Fruit fly (Drosophila melanogaster) whole organism, embryonic: ENCODE results near the gene CG43993.

Experiments
- CG10543 ChIP-seq: fragments of 200-800 bp; sonication (Bioruptor generic); optimal IDR thresholded peaks from 3 replicates; lab custom pipeline; 2017; ENCODE audit warnings: missing biosample characterization, mild to moderate bottlenecking, missing genetic modification characterization, moderate library complexity
- CG12659 ChIP-seq: fragments of 200-800 bp; sonication (Bioruptor generic); optimal IDR thresholded peaks from 3 replicates; lab custom pipeline; 2017; ENCODE audit warnings: mild to moderate bottlenecking, missing biosample characterization, missing genetic modification reagents, missing genetic modification characterization
- CG12942 ChIP-seq: fragments of 200-800 bp; sonication (Bioruptor generic); optimal IDR thresholded peaks from 3 replicates; lab custom pipeline; 2016; ENCODE audit warnings: missing biosample characterization, missing genetic modification characterization
- CG1603 ChIP-seq: fragments of 200-800 bp; sonication (Bioruptor generic); optimal IDR thresholded peaks from 2 replicates; lab custom pipeline; 2019; ENCODE audit warnings: missing biosample characterization, mild to moderate bottlenecking, missing genetic modification characterization, moderate library complexity
- CG17385 ChIP-seq: fragments of 200-800 bp; sonication (Bioruptor generic); optimal IDR thresholded peaks from 3 replicates; lab custom pipeline; 2018; ENCODE audit warnings: missing biosample characterization, mild to moderate bottlenecking, missing genetic modification characterization
- CG34422 ChIP-seq: fragments of 200-800 bp; sonication (Bioruptor generic); IDR thresholded peaks from 3 replicates; pipeline ENCODE4 v1.3.6; 2022; ENCODE audit warnings: missing biosample characterization, missing genetic modification characterization
- CG3726 ChIP-seq: fragments of 200-800 bp; sonication (Bioruptor generic); IDR thresholded peaks from 3 replicates; pipeline ENCODE4, ENCODE4 v1.3.6; 2022; ENCODE audit warnings: missing biosample characterization, missing genetic modification characterization
- CG4328 ChIP-seq: fragments of 200-800 bp; sonication (Bioruptor generic); optimal IDR thresholded peaks from 3 replicates; lab custom pipeline; 2017; ENCODE audit warnings: missing biosample characterization, missing genetic modification reagents, missing genetic modification characterization
- CG4730 ChIP-seq: fragments of 200-800 bp; sonication (Bioruptor generic); IDR thresholded peaks from 2 replicates; pipeline ENCODE4 v1.3.6; 2022; ENCODE audit warnings: missing biosample characterization, missing genetic modification characterization
- CG8765 ChIP-seq: fragments of 200-800 bp; sonication (Bioruptor generic); IDR thresholded peaks from 2 replicates; pipeline ENCODE4 v1.3.6; 2022; ENCODE audit warnings: missing biosample characterization, missing genetic modification characterization
- CG9609 ChIP-seq: fragments of 200-800 bp; sonication (Bioruptor generic); optimal IDR thresholded peaks from 3 replicates; lab custom pipeline; 2016; ENCODE audit warnings: missing biosample characterization, missing genetic modification characterization
- CG9727 ChIP-seq: fragments of 200-800 bp; sonication (Bioruptor generic); optimal IDR thresholded peaks from 3 replicates; lab custom pipeline; 2017; ENCODE audit warnings: missing biosample characterization, mild to moderate bottlenecking, missing genetic modification characterization
- CrebB ChIP-seq: fragments of 200-800 bp; sonication (Bioruptor generic); optimal IDR thresholded peaks from 3 replicates; lab custom pipeline; 2018; ENCODE audit warnings: missing biosample characterization, mild to moderate bottlenecking, missing genetic modification characterization
- Dad ChIP-seq: fragments of 200-800 bp; sonication (Bioruptor generic); optimal IDR thresholded peaks from 3 replicates; lab custom pipeline; 2016; ENCODE audit warnings: missing biosample characterization, missing genetic modification characterization
- Dbx ChIP-seq: fragments of 200-800 bp; sonication (Bioruptor generic); IDR thresholded peaks from 3 replicates; pipeline ENCODE4 v1.3.6; 2022; ENCODE audit warnings: missing biosample characterization, missing genetic modification characterization
- HLH3B ChIP-seq: fragments of 200-800 bp; sonication (Bioruptor generic); IDR thresholded peaks from 2 replicates; pipeline ENCODE4 v1.3.6; 2022; ENCODE audit warnings: missing biosample characterization, missing genetic modification characterization
- Hr51 ChIP-seq, 2 experiments: fragments of 200-800 bp; sonication (Bioruptor generic); optimal IDR thresholded peaks; 2 replicates in 1 of 2; 3 replicates in 1 of 2; lab custom pipeline; 2016 to 2018; ENCODE audit warnings: missing biosample characterization in 2 of 2, missing genetic modification characterization in 2 of 2, mild to moderate bottlenecking in 1 of 2, moderate library complexity in 1 of 2
- Max ChIP-seq: fragments of 200-800 bp; sonication (Bioruptor generic); optimal IDR thresholded peaks from 2 replicates; lab custom pipeline; 2016; ENCODE audit warnings: missing biosample characterization, mild to moderate bottlenecking, missing genetic modification characterization
- PHDP ChIP-seq: fragments of 200-800 bp; sonication (Bioruptor generic); optimal IDR thresholded peaks from 3 replicates; lab custom pipeline; 2018; ENCODE audit warnings: missing biosample characterization, mild to moderate bottlenecking, missing genetic modification characterization, moderate library complexity
- Sry-β ChIP-seq: fragments of 200-800 bp; sonication (Bioruptor generic); optimal IDR thresholded peaks from 2 replicates; lab custom pipeline; 2018; ENCODE audit warnings: missing biosample characterization, mild to moderate bottlenecking, missing genetic modification characterization, moderate library complexity
- aop ChIP-seq: fragments of 200-800 bp; sonication (Bioruptor generic); IDR thresholded peaks from 2 replicates; pipeline ENCODE4 v1.3.6; 2022; ENCODE audit warnings: missing biosample characterization, missing genetic modification characterization
- bbx ChIP-seq: fragments of 200-800 bp; sonication (Bioruptor generic); IDR thresholded peaks from 2 replicates; pipeline ENCODE4 v1.3.6; 2022; ENCODE audit warnings: missing biosample characterization, missing genetic modification characterization; ENCODE audit not compliant: partially characterized antibody
- bcd ChIP-seq: fragments of 200-800 bp; sonication (Bioruptor generic); optimal IDR thresholded peaks from 2 replicates; lab custom pipeline; 2017; ENCODE audit warnings: missing biosample characterization, mild to moderate bottlenecking, missing genetic modification characterization
- cg ChIP-seq: fragments of 200-800 bp; sonication (Bioruptor generic); optimal IDR thresholded peaks from 3 replicates; lab custom pipeline; 2019; ENCODE audit warnings: missing biosample characterization, mild to moderate bottlenecking, missing genetic modification characterization, moderate library complexity
- chif ChIP-seq, 2 experiments: fragments of 200-800 bp; sonication (Bioruptor generic); optimal IDR thresholded peaks; 3 replicates each; lab custom pipeline; 2016; ENCODE audit warnings: missing biosample characterization in 2 of 2, missing genetic modification characterization in 2 of 2
- chinmo ChIP-seq: fragments of 200-800 bp; sonication (Bioruptor generic); IDR thresholded peaks from 4 replicates; pipeline ENCODE4 v1.3.6; 2022; ENCODE audit warnings: missing biosample characterization, missing genetic modification characterization; ENCODE audit not compliant: partially characterized antibody
- ci ChIP-seq: fragments of 200-800 bp; sonication (Bioruptor generic); IDR thresholded peaks from 3 replicates; pipeline ENCODE4 v1.3.6; 2022; ENCODE audit warnings: missing biosample characterization, missing genetic modification characterization
- danr ChIP-seq: fragments of 200-800 bp; sonication (Bioruptor generic); IDR thresholded peaks from 2 replicates; pipeline ENCODE4 v1.3.6; 2022; ENCODE audit warnings: missing biosample characterization, missing genetic modification characterization
- dm ChIP-seq: fragments of 200-800 bp; sonication (Bioruptor generic); optimal IDR thresholded peaks from 3 replicates; lab custom pipeline; 2016; ENCODE audit warnings: missing biosample characterization, missing genetic modification characterization
- dmrt99B ChIP-seq: fragments of 200-800 bp; sonication (Bioruptor generic); optimal IDR thresholded peaks from 2 replicates; lab custom pipeline; 2018; ENCODE audit warnings: missing biosample characterization, mild to moderate bottlenecking, missing genetic modification characterization, moderate library complexity
- ewg ChIP-seq: fragments of 200-800 bp; sonication (Bioruptor generic); optimal IDR thresholded peaks from 3 replicates; lab custom pipeline; 2017; ENCODE audit warnings: mild to moderate bottlenecking, missing biosample characterization, missing genetic modification reagents, missing genetic modification characterization
- fd102C ChIP-seq: fragments of 200-800 bp; sonication (Bioruptor generic); optimal IDR thresholded peaks from 2 replicates; lab custom pipeline; 2018; ENCODE audit warnings: missing biosample characterization, mild to moderate bottlenecking, missing genetic modification characterization, moderate library complexity
- fd64A ChIP-seq: fragments of 200-800 bp; sonication (Bioruptor generic); optimal IDR thresholded peaks from 3 replicates; lab custom pipeline; 2018; ENCODE audit warnings: missing biosample characterization, mild to moderate bottlenecking, missing genetic modification characterization
- gce ChIP-seq: fragments of 200-800 bp; sonication (Bioruptor generic); IDR thresholded peaks from 3 replicates; pipeline ENCODE4 v1.3.6; 2022; ENCODE audit warnings: missing biosample characterization, missing genetic modification characterization
- lov ChIP-seq, 2 experiments: fragments of 200-800 bp in 1 of 2; fragments of >200 bp in 1 of 2; sonication (Bioruptor generic) in 1 of 2; IDR thresholded peaks in 1 of 2; optimal IDR thresholded peaks in 1 of 2; 2 replicates in 1 of 2; 3 replicates in 1 of 2; pipeline versions ENCODE4 v1.3.6 to Lab custom; 2017 to 2022; ENCODE audit warnings: missing biosample characterization in 1 of 2, missing genetic modification characterization in 1 of 2
- pita ChIP-seq: fragments of 200-800 bp; sonication (Bioruptor generic); optimal IDR thresholded peaks from 2 replicates; lab custom pipeline; 2017; ENCODE audit warnings: missing biosample characterization, mild to moderate bottlenecking, missing genetic modification characterization
- run ChIP-seq: fragments of 200-800 bp; sonication (Bioruptor generic); optimal IDR thresholded peaks from 3 replicates; lab custom pipeline; 2018; ENCODE audit warnings: missing biosample characterization, mild to moderate bottlenecking, missing genetic modification characterization
- sisA ChIP-seq: fragments of 200-800 bp; sonication (Bioruptor generic); IDR thresholded peaks from 2 replicates; pipeline ENCODE4 v1.3.6; 2022; ENCODE audit warnings: missing biosample characterization, missing genetic modification characterization
- slbo ChIP-seq: fragments of 200-800 bp; sonication (Bioruptor generic); IDR thresholded peaks from 2 replicates; pipeline ENCODE4 v1.3.6; 2022; ENCODE audit warnings: missing biosample characterization, missing genetic modification characterization
- so ChIP-seq: fragments of 200-800 bp; sonication (Bioruptor generic); IDR thresholded peaks from 3 replicates; pipeline ENCODE4 v1.3.6; 2022; ENCODE audit warnings: missing biosample characterization, missing genetic modification characterization
- ssp ChIP-seq: fragments of 200-800 bp; sonication (Bioruptor generic); IDR thresholded peaks from 2 replicates; pipeline ENCODE4 v1.3.6; 2022; ENCODE audit warnings: missing biosample characterization, missing genetic modification characterization
- trem ChIP-seq: fragments of 200-800 bp; optimal IDR thresholded peaks from 3 replicates; lab custom pipeline; 2019; ENCODE audit warnings: missing biosample characterization, mild to moderate bottlenecking, missing genetic modification characterization, moderate library complexity
- wor ChIP-seq: fragments of 200-800 bp; sonication (Bioruptor generic); IDR thresholded peaks from 2 replicates; pipeline ENCODE4 v1.3.6; 2022; ENCODE audit warnings: missing biosample characterization, missing genetic modification characterization
- yki ChIP-seq: fragments of >200 bp; optimal IDR thresholded peaks from 3 replicates; lab custom pipeline; 2018
- z ChIP-seq: fragments of 200-800 bp; sonication (Bioruptor generic); IDR thresholded peaks from 3 replicates; pipeline ENCODE4 v1.3.6; 2022; ENCODE audit warnings: missing biosample characterization, missing genetic modification characterization
- zen ChIP-seq: fragments of 200-800 bp; sonication (Bioruptor generic); optimal IDR thresholded peaks from 3 replicates; lab custom pipeline; 2018; ENCODE audit warnings: missing biosample characterization, mild to moderate bottlenecking, missing genetic modification characterization, moderate library complexity
- zfh1 ChIP-seq: fragments of 200-800 bp; sonication (Bioruptor generic); IDR thresholded peaks from 3 replicates; pipeline ENCODE4 v1.3.6; 2022; ENCODE audit warnings: missing biosample characterization, missing genetic modification characterization

Gene CG43993

dm6 chr3L:12002321-12003248 lies 29.8 kb upstream of the CG43993 start, which contains the start of the genes Pop2 and CG6928 (continued):
- TF ChIP-seq CG1603 (tag; lab: Kevin White, UChicago) (peak; percentile 35), dmrt99B (no peak), Max (GFP tag; lab: Kevin White, UChicago) (peak; percentile 77), so (no peak; the same call in 1 of the 3 replicates), PHDP (peak; percentile 57), danr (0 out of 2 replicates have a peak, but pooled peaks have one; percentile 29), CG4730 (peak; percentile 49; the same call in 1 of the 2 replicates), sisA (GFP tag; lab: Robert Waterston, UW) (peak; percentile 74), gce (0 out of 3 replicates have a peak, but pooled peaks have one; percentile 5), dm (GFP tag; lab: Kevin White, UChicago) (peak; percentile 78), fd64A (GFP tag; lab: Kevin White, UChicago) (no peak), Dbx (GFP tag; lab: Robert Waterston, UW) (peak; percentile 86), bcd (GFP tag; lab: Kevin White, UChicago) (peak; percentile 72), CG10543 (GFP tag; lab: Kevin White, UChicago) (peak; percentile 53), chif (GFP tag; optimal IDR thresholded peaks at IDR 0.05; lab: Kevin White, UChicago) (peak; percentile 84 to 86), Hr51 (GFP tag; optimal IDR thresholded peaks at IDR 0.05; lab: Kevin White, UChicago) (peak in 1 of 2 experiments; percentile 88), HLH3B (GFP tag; lab: Robert Waterston, UW) (peak; percentile 79), zfh1 (GFP tag; lab: Robert Waterston, UW) (peak; percentile 73; the same call in 2 of the 3 replicates), lov (optimal IDR thresholded peaks at IDR 0.05; lab: Kevin White, UChicago) (no peak), lov (GFP tag; IDR thresholded peaks at IDR 0.05; lab: Robert Waterston, UW) (no peak), CrebB (tag; lab: Kevin White, UChicago) (peak; percentile 40), CG4328 (GFP tag; lab: Kevin White, UChicago) (peak; percentile 12), CG3726 (GFP tag; lab: Robert Waterston, UW) (0 out of 3 replicates have a peak, but pooled peaks have one; percentile 21), ci (GFP tag; lab: Robert Waterston, UW) (peak; percentile 83), slbo (GFP tag; lab: Robert Waterston, UW) (peak; percentile 88), CG9727 (GFP tag; lab: Kevin White, UChicago) (peak; percentile 72), CG8765 (GFP tag; lab: Robert Waterston, UW) (peak; percentile 48; the same call in 1 of the 2 replicates), aop (GFP tag; lab: Robert Waterston, UW) (no peak), ssp (GFP tag; lab: Robert Waterston, UW) (peak; percentile 60), yki (no peak), bbx (peak; percentile 79), Sry-β (peak; percentile 25), chinmo (GFP tag; lab: Robert Waterston, UW) (peak; percentile 82), CG17385 (GFP tag; lab: Kevin White, UChicago) (peak; percentile 31), run (tag; lab: Kevin White, UChicago) (no peak), z (GFP tag; lab: Robert Waterston, UW) (no peak), pita (GFP tag; lab: Kevin White, UChicago) (no peak), fd102C (no peak), CG9609 (GFP tag; lab: Kevin White, UChicago) (peak; percentile 83), CG12659 (peak; percentile 92), cg (GFP tag; lab: Kevin White, UChicago) (peak; percentile 88), CG12942 (GFP tag; lab: Kevin White, UChicago) (peak; percentile 79), wor (GFP tag; lab: Robert Waterston, UW) (no peak), zen (peak; percentile 71), ewg (GFP tag; lab: Kevin White, UChicago) (peak; percentile 87), CG34422 (GFP tag; lab: Robert Waterston, UW) (peak; percentile 51; the same call in 2 of the 3 replicates), Dad (peak; percentile 82), trem (tag; lab: Kevin White, UChicago) (peak; percentile 86)
